Fruit fly (Drosophila melanogaster) Kc167 (cell line): ENCODE measurements around the gene a6.

Source experiments
- Myc ChIP-seq: fragments of >200 bp; optimal IDR thresholded peaks from 2 replicates; lab custom pipeline; 2017; ENCODE audit warnings: missing external identifiers
- Sin3A ChIP-seq: fragments of >200 bp; optimal IDR thresholded peaks from 2 replicates; lab custom pipeline; 2018; ENCODE audit warnings: missing external identifiers
- insv ChIP-seq: fragments of >200 bp; optimal IDR thresholded peaks from 3 replicates; lab custom pipeline; 2018; ENCODE audit warnings: missing external identifiers

dm6 chrX:1686305-1686704 is 9.4 kb downstream of the a6 start, which contains the start of gene b6:
- no peak for TF ChIP-seq Myc
- TF ChIP-seq Sin3A (lab: Kevin White, UChicago) = no peak
- no peak for TF ChIP-seq insv
